Worm (Caenorhabditis elegans) whole organism, young adult: Measurements from ENCODE around the gene ZK1127.13.
A peak's percentile ranks its signal among the peaks of the same experiment; 100 is the strongest.

Source experiments
- B0261.1 ChIP-seq: sonication (generic microtip); optimal IDR thresholded peaks from 2 replicates; lab custom pipeline; 2016; ENCODE audit warnings: mild to moderate bottlenecking, missing genetic modification characterization, moderate library complexity, missing compliant biosample characterization
- F22D6.2 ChIP-seq: sonication (generic microtip); optimal IDR thresholded peaks from 2 replicates; lab custom pipeline; 2016; ENCODE audit warnings: mild to moderate bottlenecking, missing genetic modification characterization, missing compliant biosample characterization
- F55B11.4 ChIP-seq: sonication (generic microtip); optimal IDR thresholded peaks from 2 replicates; lab custom pipeline; 2016; ENCODE audit warnings: missing compliant biosample characterization, missing genetic modification characterization, borderline replicate concordance; ENCODE audit not compliant: insufficient read depth
- K11D2.4 ChIP-seq: fragments of 200-800 bp; sonication (Bioruptor generic); IDR thresholded peaks from 2 replicates; pipeline ENCODE4 v1.3.6; 2022; ENCODE audit warnings: missing genetic modification reagents, missing genetic modification characterization, missing compliant biosample characterization
- K12H6.12 ChIP-seq: fragments of 200-800 bp; sonication (Bioruptor generic); optimal IDR thresholded peaks from 2 replicates; lab custom pipeline; 2018; ENCODE audit warnings: mild to moderate bottlenecking, missing genetic modification characterization, missing compliant biosample characterization
- T26A5.8 ChIP-seq: sonication (generic microtip); optimal IDR thresholded peaks from 2 replicates; lab custom pipeline; 2016; ENCODE audit warnings: missing genetic modification characterization, missing compliant biosample characterization
- Y53G8AR.9 ChIP-seq: fragments of 200-800 bp; sonication (Bioruptor generic); conservative IDR thresholded peaks from 2 replicates; pipeline ENCODE4 v1.3.6; 2022; ENCODE audit warnings: missing genetic modification reagents, missing genetic modification characterization, missing compliant biosample characterization
- ZK185.1 ChIP-seq: sonication (generic microtip); optimal IDR thresholded peaks from 2 replicates; lab custom pipeline; 2016; ENCODE audit warnings: mild to moderate bottlenecking, missing genetic modification characterization, missing compliant biosample characterization; ENCODE audit not compliant: poor library complexity, severe bottlenecking
- akir-1 ChIP-seq: fragments of 200-800 bp; sonication (Bioruptor generic); optimal IDR thresholded peaks from 2 replicates; lab custom pipeline; 2018; ENCODE audit warnings: mild to moderate bottlenecking, missing genetic modification characterization, moderate library complexity, missing compliant biosample characterization
- atf-7 ChIP-seq: sonication (generic microtip); optimal IDR thresholded peaks from 2 replicates; lab custom pipeline; 2017; ENCODE audit warnings: mild to moderate bottlenecking, missing genetic modification characterization, missing compliant biosample characterization
- attf-6 ChIP-seq: fragments of 200-800 bp; sonication (Bioruptor generic); IDR thresholded peaks from 2 replicates; pipeline ENCODE4 v1.3.6; 2022; ENCODE audit warnings: missing genetic modification reagents, missing genetic modification characterization, missing compliant biosample characterization
- bed-1 ChIP-seq: fragments of 200-800 bp; sonication (Bioruptor generic); IDR thresholded peaks from 2 replicates; pipeline ENCODE4 v1.3.6; 2022; ENCODE audit warnings: missing genetic modification reagents, missing genetic modification characterization, missing compliant biosample characterization
- bed-2 ChIP-seq: fragments of 200-800 bp; sonication (Bioruptor generic); IDR thresholded peaks from 2 replicates; pipeline ENCODE4 v1.3.6; 2022; ENCODE audit warnings: missing genetic modification reagents, missing genetic modification characterization, missing compliant biosample characterization
- ccch-3 ChIP-seq: fragments of 200-800 bp; sonication (Bioruptor generic); optimal IDR thresholded peaks from 2 replicates; lab custom pipeline; 2018; ENCODE audit warnings: mild to moderate bottlenecking, missing genetic modification characterization, missing compliant biosample characterization
- cebp-1 ChIP-seq, 2 experiments: fragments of 200-800 bp in 1 of 2; sonication (Bioruptor generic) in 1 of 2; sonication (generic microtip) in 1 of 2; IDR thresholded peaks in 1 of 2; optimal IDR thresholded peaks in 1 of 2; 2 replicates each; pipeline versions ENCODE4 v1.3.6 to Lab custom; 2017 to 2022; ENCODE audit warnings: missing compliant biosample characterization in 2 of 2, missing genetic modification characterization in 2 of 2, mild to moderate bottlenecking in 1 of 2, missing genetic modification reagents in 1 of 2, moderate library complexity in 1 of 2
- ceh-27 ChIP-seq: fragments of 200-800 bp; sonication (Bioruptor generic); optimal IDR thresholded peaks from 2 replicates; lab custom pipeline; 2018; ENCODE audit warnings: mild to moderate bottlenecking, missing genetic modification characterization, moderate library complexity, missing compliant biosample characterization
- ceh-40 ChIP-seq: fragments of 200-800 bp; sonication (Bioruptor generic); IDR thresholded peaks from 2 replicates; pipeline ENCODE4 v1.3.6; 2022; ENCODE audit warnings: missing genetic modification characterization, missing compliant biosample characterization
- ceh-79 ChIP-seq: sonication (generic microtip); optimal IDR thresholded peaks from 2 replicates; lab custom pipeline; 2017; ENCODE audit warnings: mild to moderate bottlenecking, missing genetic modification characterization, missing compliant biosample characterization
- ceh-91 ChIP-seq: fragments of 200-800 bp; sonication (Bioruptor generic); IDR thresholded peaks from 2 replicates; pipeline ENCODE4 v1.3.6; 2022; ENCODE audit warnings: missing genetic modification reagents, missing genetic modification characterization, missing compliant biosample characterization
- dox-1 ChIP-seq: fragments of 200-800 bp; sonication (Bioruptor generic); IDR thresholded peaks from 2 replicates; pipeline ENCODE4 v1.3.6; 2022; ENCODE audit warnings: missing genetic modification reagents, missing genetic modification characterization, missing compliant biosample characterization
- dpl-1 ChIP-seq: fragments of 150-350 bp; optimal IDR thresholded peaks from 2 replicates; lab custom pipeline; 2014; ENCODE audit warnings: missing biosample characterization, missing genetic modification reagents, missing genetic modification characterization
- egl-18 ChIP-seq: fragments of 200-800 bp; sonication (Bioruptor generic); IDR thresholded peaks from 2 replicates; pipeline ENCODE4 v1.3.6; 2022; ENCODE audit warnings: missing genetic modification reagents, missing genetic modification characterization, missing compliant biosample characterization
- ekl-4 ChIP-seq: fragments of 200-800 bp; sonication (Bioruptor generic); IDR thresholded peaks from 2 replicates; pipeline ENCODE4 v1.3.6; 2022; ENCODE audit warnings: missing genetic modification reagents, missing genetic modification characterization, missing compliant biosample characterization
- ets-4 ChIP-seq: fragments of 200-800 bp; sonication (Bioruptor generic); optimal IDR thresholded peaks from 2 replicates; lab custom pipeline; 2018; ENCODE audit warnings: mild to moderate bottlenecking, missing genetic modification characterization, missing compliant biosample characterization
- lin-40 ChIP-seq: sonication (generic microtip); optimal IDR thresholded peaks from 2 replicates; lab custom pipeline; 2016; ENCODE audit warnings: missing genetic modification characterization, mild to moderate bottlenecking, missing compliant biosample characterization, missing genotype, missing genetic modification reagents
- lin-54 ChIP-seq: fragments of 200-800 bp; sonication (Bioruptor generic); optimal IDR thresholded peaks from 2 replicates; lab custom pipeline; 2018; ENCODE audit warnings: mild to moderate bottlenecking, missing genetic modification characterization, missing compliant biosample characterization
- lir-1 ChIP-seq: fragments of 200-800 bp; sonication (Bioruptor generic); conservative IDR thresholded peaks from 2 replicates; pipeline ENCODE4 v1.3.6; 2022; ENCODE audit warnings: missing genetic modification reagents, missing genetic modification characterization, missing compliant biosample characterization
- lsy-27 ChIP-seq: sonication (generic microtip); optimal IDR thresholded peaks from 2 replicates; lab custom pipeline; 2017; ENCODE audit warnings: missing genetic modification characterization, mild to moderate bottlenecking, missing compliant biosample characterization, antibody characterized with exemption, missing genotype, borderline replicate concordance; ENCODE audit not compliant: insufficient read depth
- madf-10 ChIP-seq: sonication (generic microtip); optimal IDR thresholded peaks from 2 replicates; lab custom pipeline; 2016; ENCODE audit warnings: mild to moderate bottlenecking, missing genetic modification characterization, missing compliant biosample characterization
- madf-8 ChIP-seq: fragments of 200-800 bp; sonication (Bioruptor generic); conservative IDR thresholded peaks from 2 replicates; pipeline ENCODE4 v1.3.6; 2022; ENCODE audit warnings: missing genetic modification reagents, missing genetic modification characterization, missing compliant biosample characterization
- mcd-1 ChIP-seq: fragments of 200-800 bp; sonication (Bioruptor generic); IDR thresholded peaks from 2 replicates; pipeline ENCODE4 v1.3.6; 2022; ENCODE audit warnings: missing genetic modification reagents, missing genetic modification characterization, missing compliant biosample characterization
- mel-28 ChIP-seq: sonication (generic microtip); optimal IDR thresholded peaks from 2 replicates; lab custom pipeline; 2016; ENCODE audit warnings: borderline replicate concordance, mild to moderate bottlenecking, missing genetic modification characterization, missing compliant biosample characterization
- nfya-1 ChIP-seq: sonication (generic microtip); optimal IDR thresholded peaks from 2 replicates; lab custom pipeline; 2017; ENCODE audit warnings: antibody characterized with exemption, missing compliant biosample characterization, missing genetic modification characterization, borderline replicate concordance; ENCODE audit not compliant: insufficient read depth
- nfyb-1 ChIP-seq: fragments of 200-800 bp; sonication (Bioruptor generic); IDR thresholded peaks from 2 replicates; pipeline ENCODE4 v1.3.6; 2022; ENCODE audit warnings: missing genetic modification reagents, missing genetic modification characterization, missing compliant biosample characterization
- nhr-27 ChIP-seq: fragments of 200-800 bp; sonication (Bioruptor generic); optimal IDR thresholded peaks from 2 replicates; lab custom pipeline; 2018; ENCODE audit warnings: mild to moderate bottlenecking, missing genetic modification characterization, moderate library complexity, missing compliant biosample characterization
- pbrm-1 ChIP-seq: fragments of 200-800 bp; sonication (Bioruptor generic); IDR thresholded peaks from 2 replicates; pipeline ENCODE4 v1.3.6; 2022; ENCODE audit warnings: missing genetic modification reagents, missing genetic modification characterization, missing compliant biosample characterization
- repo-1 ChIP-seq: sonication (generic microtip); optimal IDR thresholded peaks from 2 replicates; lab custom pipeline; 2017; ENCODE audit warnings: mild to moderate bottlenecking, missing genetic modification characterization, missing compliant biosample characterization
- snpc-1.1 ChIP-seq: sonication (generic microtip); optimal IDR thresholded peaks from 2 replicates; lab custom pipeline; 2017; ENCODE audit warnings: missing genetic modification characterization, mild to moderate bottlenecking, missing compliant biosample characterization, antibody characterized with exemption, moderate library complexity, missing genotype, missing genetic modification reagents; ENCODE audit not compliant: insufficient read depth
- snpc-3.4 ChIP-seq: sonication (generic microtip); optimal IDR thresholded peaks from 2 replicates; lab custom pipeline; 2017; ENCODE audit warnings: missing genetic modification characterization, mild to moderate bottlenecking, missing compliant biosample characterization, antibody characterized with exemption, moderate library complexity, missing genotype, missing genetic modification reagents
- snpc-4 ChIP-seq, 5 experiments: fragments of 150-350 bp in 1 of 5; sonication (generic microtip) in 4 of 5; optimal IDR thresholded peaks; 2 replicates each; lab custom pipeline; 2014 to 2018; ENCODE audit warnings: missing genetic modification characterization in 5 of 5, missing biosample characterization in 3 of 5, antibody characterized with exemption in 2 of 5, mild to moderate bottlenecking in 2 of 5, missing compliant biosample characterization in 2 of 5, missing genotype in 2 of 5, moderate library complexity in 2 of 5, missing genetic modification reagents in 1 of 5
- tbp1 ChIP-seq: fragments of 200-800 bp; sonication (Bioruptor generic); optimal IDR thresholded peaks from 2 replicates; lab custom pipeline; 2018; ENCODE audit warnings: mild to moderate bottlenecking, missing genetic modification characterization, missing compliant biosample characterization
- zim-3 ChIP-seq: sonication (generic microtip); optimal IDR thresholded peaks from 2 replicates; lab custom pipeline; 2017; ENCODE audit warnings: mild to moderate bottlenecking, missing genetic modification characterization, moderate library complexity, missing compliant biosample characterization
- ztf-18 ChIP-seq: sonication (generic microtip); optimal IDR thresholded peaks from 2 replicates; lab custom pipeline; 2016; ENCODE audit warnings: missing genotype, mild to moderate bottlenecking, missing genetic modification characterization, missing compliant biosample characterization
- ztf-25 ChIP-seq: fragments of 200-800 bp; sonication (Bioruptor generic); IDR thresholded peaks from 2 replicates; pipeline ENCODE4 v1.3.6; 2022; ENCODE audit warnings: missing genetic modification reagents, missing genetic modification characterization, missing compliant biosample characterization
- ztf-3 ChIP-seq: fragments of 200-800 bp; sonication (Bioruptor generic); optimal IDR thresholded peaks from 2 replicates; lab custom pipeline; 2018; ENCODE audit warnings: mild to moderate bottlenecking, missing genetic modification characterization, missing compliant biosample characterization
- ztf-6 ChIP-seq: fragments of 200-800 bp; sonication (Bioruptor generic); IDR thresholded peaks from 2 replicates; pipeline ENCODE4 v1.3.6; 2022; ENCODE audit warnings: missing genetic modification reagents, missing genetic modification characterization, missing compliant biosample characterization

The ZK1127.13 gene

DNA sequence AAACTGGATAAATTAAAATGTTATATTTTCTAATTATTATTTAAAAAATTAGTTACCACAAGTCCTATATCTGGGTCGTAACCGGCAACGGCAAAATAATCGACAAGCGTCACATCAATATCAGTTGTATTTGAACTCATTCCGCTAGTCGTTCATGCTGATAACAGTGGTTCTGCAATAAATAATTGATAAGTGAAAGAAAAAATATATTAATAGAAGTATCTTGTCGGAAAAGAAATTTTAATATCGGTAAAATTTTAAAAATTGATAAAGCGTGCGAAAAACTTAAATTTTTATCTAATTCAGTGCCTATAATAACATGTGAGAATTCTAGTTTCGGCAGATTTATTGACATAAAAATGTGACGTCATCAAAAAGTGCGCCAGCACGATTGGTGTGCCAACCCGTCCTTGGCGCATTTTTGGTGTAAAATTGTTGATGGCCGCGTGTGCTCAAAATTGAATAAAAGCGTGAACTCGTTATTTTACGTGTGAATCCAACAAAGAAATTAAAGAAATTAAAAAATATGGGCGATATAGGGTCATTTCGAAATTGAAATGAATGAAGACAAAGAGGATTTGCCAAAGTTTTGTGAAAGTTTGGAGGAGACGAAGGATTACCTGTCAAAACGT, 30.6 kb upstream of the ZK1127.13 start, which contains the start of the genes lst-6 and lst-5 (continued):
- TF ChIP-seq mcd-1 (GFP tag; lab: Robert Waterston, UW) (peak; percentile 76), attf-6 (no peak), akir-1 (GFP tag; lab: Kevin White, UChicago) (no peak), lin-40 (peak; percentile 41), snpc-4 (GFP tag; optimal IDR thresholded peaks at IDR 0.05; lab: Kevin White, UChicago) (no peak), snpc-4 (tag; optimal IDR thresholded peaks at IDR 0.05; lab: Kevin White, UChicago) (peak in 2 of 4 experiments; percentile 10 to 46), ceh-27 (GFP tag; lab: Kevin White, UChicago) (no peak), nfya-1 (tag; lab: Kevin White, UChicago) (no peak), lin-54 (GFP tag; lab: Kevin White, UChicago) (peak; percentile 17), ZK185.1 (tag; lab: Kevin White, UChicago) (no peak), cebp-1 (GFP tag; IDR thresholded peaks at IDR 0.05; lab: Robert Waterston, UW) (no peak), cebp-1 (tag; optimal IDR thresholded peaks at IDR 0.05; lab: Kevin White, UChicago) (peak; percentile 54), nhr-27 (tag; lab: Kevin White, UChicago) (no peak), dox-1 (GFP tag; lab: Robert Waterston, UW) (0 out of 2 replicates have a peak, but pooled peaks have one; percentile 33), K12H6.12 (tag; lab: Kevin White, UChicago) (no peak), lir-1 (GFP tag; lab: Robert Waterston, UW) (no peak), ceh-40 (no peak), ceh-91 (no peak), tbp1 (GFP tag; lab: Kevin White, UChicago) (no peak), repo-1 (tag; lab: Kevin White, UChicago) (no peak), T26A5.8 (tag; lab: Kevin White, UChicago) (no peak), madf-8 (GFP tag; lab: Robert Waterston, UW) (no peak), snpc-3.4 (tag; lab: Kevin White, UChicago) (no peak), ztf-6 (no peak), egl-18 (GFP tag; lab: Robert Waterston, UW) (no peak), ztf-25 (no peak), lsy-27 (tag; lab: Kevin White, UChicago) (no peak), nfyb-1 (GFP tag; lab: Robert Waterston, UW) (no peak), ceh-79 (tag; lab: Kevin White, UChicago) (no peak), F22D6.2 (tag; lab: Kevin White, UChicago) (no peak), ccch-3 (GFP tag; lab: Kevin White, UChicago) (no peak), bed-2 (GFP tag; lab: Robert Waterston, UW) (no peak), atf-7 (peak; percentile 57), madf-10 (tag; lab: Kevin White, UChicago) (no peak), ztf-3 (GFP tag; lab: Kevin White, UChicago) (no peak), Y53G8AR.9 (GFP tag; lab: Robert Waterston, UW) (no peak), bed-1 (GFP tag; lab: Robert Waterston, UW) (no peak), F55B11.4 (no peak), zim-3 (tag; lab: Kevin White, UChicago) (no peak), ztf-18 (tag; lab: Kevin White, UChicago) (peak; percentile 90), pbrm-1 (GFP tag; lab: Robert Waterston, UW) (no peak), K11D2.4 (GFP tag; lab: Robert Waterston, UW) (no peak), ekl-4 (GFP tag; lab: Robert Waterston, UW) (no peak), ets-4 (GFP tag; lab: Kevin White, UChicago) (no peak), snpc-1.1 (tag; lab: Kevin White, UChicago) (no peak), B0261.1 (tag; lab: Kevin White, UChicago) (no peak), dpl-1 (GFP tag; lab: Kevin White, UChicago) (no peak), mel-28 (tag; lab: Kevin White, UChicago) (no peak)
